Fruit fly (Drosophila melanogaster): ENCODE results near the gene Vml.

Vml gene

dm6 chrX:2321900-2322555, 46.4 kb downstream of the Vml start:
- TF ChIP-seq CG11902 (GFP tag; optimal IDR thresholded peaks at IDR 0.05): peak; percentile 93
- peak; percentile 87 for TF ChIP-seq CG10669 (GFP tag; optimal IDR thresholded peaks at IDR 0.05)
- peak; percentile 96 for TF ChIP-seq Smox (GFP tag; optimal IDR thresholded peaks at IDR 0.05)
- TF ChIP-seq CG6808 (GFP tag; optimal IDR thresholded peaks at IDR 0.05): peak; percentile 82
- peak; percentile 84 for TF ChIP-seq Sox15 (GFP tag; optimal IDR thresholded peaks at IDR 0.05)
- peak; percentile 91 for TF ChIP-seq fd59A (GFP tag; optimal IDR thresholded peaks at IDR 0.05)
- peak; percentile 96 for TF ChIP-seq Ets21C (GFP tag; optimal IDR thresholded peaks at IDR 0.05)
- no peak for TF ChIP-seq CG11294 (GFP tag; IDR thresholded peaks at IDR 0.05)
- TF ChIP-seq Hr39 (GFP tag; optimal IDR thresholded peaks at IDR 0.05): peak; percentile 98
- TF ChIP-seq Hr38 (GFP tag; optimal IDR thresholded peaks at IDR 0.05): no peak
- peak; percentile 59; the same call in 2 of the 3 replicates for TF ChIP-seq CG8119 (GFP tag; IDR thresholded peaks at IDR 0.05)
- peak; percentile 85 for TF ChIP-seq CG7368 (GFP tag; optimal IDR thresholded peaks at IDR 0.05)
- TF ChIP-seq cyc (GFP tag; optimal IDR thresholded peaks at IDR 0.05): peak; percentile 98
- TF ChIP-seq CG6854 (GFP tag; optimal IDR thresholded peaks at IDR 0.05): peak; percentile 89
- peak; percentile 68 for TF ChIP-seq CG15336 (GFP tag; IDR thresholded peaks at IDR 0.05)
- peak; percentile 87 for TF ChIP-seq Ets96B (tag; optimal IDR thresholded peaks at IDR 0.05)
- peak; percentile 92 for TF ChIP-seq CG1621 (tag; optimal IDR thresholded peaks at IDR 0.05)
- peak; percentile 82 for TF ChIP-seq CG3032 (tag; optimal IDR thresholded peaks at IDR 0.05)
- peak; percentile 95 for TF ChIP-seq CG6163 (GFP tag; IDR thresholded peaks at IDR 0.05)
- TF ChIP-seq Gug (GFP tag; IDR thresholded peaks at IDR 0.05): peak; percentile 71
- TF ChIP-seq fd85E (GFP tag; optimal IDR thresholded peaks at IDR 0.05): peak; percentile 69
- TF ChIP-seq Met (GFP tag; optimal IDR thresholded peaks at IDR 0.05): peak; percentile 96
- TF ChIP-seq dsx (GFP tag; optimal IDR thresholded peaks at IDR 0.05; ENCODE audit: poor library complexity, severe bottlenecking): peak; percentile 88
- peak; percentile 13 for TF ChIP-seq Hr4 (GFP tag; optimal IDR thresholded peaks at IDR 0.05)
- peak; percentile 89 for TF ChIP-seq pdm3 (GFP tag; optimal IDR thresholded peaks at IDR 0.05)
- TF ChIP-seq fkh (GFP tag; optimal IDR thresholded peaks at IDR 0.05): peak; percentile 59
- TF ChIP-seq achi (GFP tag; optimal IDR thresholded peaks at IDR 0.05): peak; percentile 83
- peak; percentile 91 for TF ChIP-seq CG3919 (GFP tag; optimal IDR thresholded peaks at IDR 0.05)
- no peak for TF ChIP-seq dac (GFP tag; optimal IDR thresholded peaks at IDR 0.05)
- TF ChIP-seq CG6792 (GFP tag; optimal IDR thresholded peaks at IDR 0.05): peak; percentile 94
- TF ChIP-seq CG32006 (GFP tag; optimal IDR thresholded peaks at IDR 0.05): peak; percentile 45
- no peak for TF ChIP-seq CG16779 (tag; optimal IDR thresholded peaks at IDR 0.05)
- peak; percentile 88 for TF ChIP-seq Eip93F (GFP tag; optimal IDR thresholded peaks at IDR 0.05)
- peak; percentile 99 for TF ChIP-seq svp (GFP tag)
- TF ChIP-seq CG8632 (GFP tag; optimal IDR thresholded peaks at IDR 0.05): peak; percentile 83
- peak; percentile 85 for TF ChIP-seq CG34406 (GFP tag; optimal IDR thresholded peaks at IDR 0.05)
- TF ChIP-seq CG10631 (GFP tag; optimal IDR thresholded peaks at IDR 0.05): peak; percentile 91
- peak; percentile 98 for TF ChIP-seq CG31627 (GFP tag; optimal IDR thresholded peaks at IDR 0.05)
- TF ChIP-seq Lpt (GFP tag; optimal IDR thresholded peaks at IDR 0.05): peak; percentile 65
- peak; percentile 90 to 93 for TF ChIP-seq ss (GFP tag; optimal IDR thresholded peaks at IDR 0.05)
- TF ChIP-seq vri (GFP tag; optimal IDR thresholded peaks at IDR 0.05): peak; percentile 94
- TF ChIP-seq Sox14 (GFP tag; optimal IDR thresholded peaks at IDR 0.05): peak; percentile 94
- peak; percentile 85 for TF ChIP-seq Blimp-1 (GFP tag; optimal IDR thresholded peaks at IDR 0.05)
- TF ChIP-seq OdsH (GFP tag; optimal IDR thresholded peaks at IDR 0.05): peak; percentile 88
- peak; percentile 96 for TF ChIP-seq Sox102F (GFP tag; optimal IDR thresholded peaks at IDR 0.05)
- TF ChIP-seq CG4318 (GFP tag; optimal IDR thresholded peaks at IDR 0.05): no peak
- TF ChIP-seq eg (GFP tag; IDR thresholded peaks at IDR 0.05): peak; percentile 67
- peak; percentile 85 for TF ChIP-seq Eip75B (GFP tag; optimal IDR thresholded peaks at IDR 0.05)
- peak; percentile 77 for TF ChIP-seq net (GFP tag; optimal IDR thresholded peaks at IDR 0.05)
- peak; percentile 91 for TF ChIP-seq acj6 (GFP tag; optimal IDR thresholded peaks at IDR 0.05)
- peak; percentile 14 for TF ChIP-seq CG6276 (GFP tag; optimal IDR thresholded peaks at IDR 0.05)

Data from whole organism, prepupa.